Fruit fly (Drosophila melanogaster) Kc167 (cell line): Measurements from ENCODE around the gene IFT46.

Source experiments
- h ChIP-seq: fragments of >200 bp; optimal IDR thresholded peaks from 3 replicates; lab custom pipeline; 2018; ENCODE audit warnings: missing external identifiers
- insv ChIP-seq: fragments of >200 bp; optimal IDR thresholded peaks from 3 replicates; lab custom pipeline; 2018; ENCODE audit warnings: missing external identifiers
- psq ChIP-seq: fragments of >200 bp; optimal IDR thresholded peaks from 2 replicates; lab custom pipeline; 2017; ENCODE audit warnings: missing external identifiers
- ttk ChIP-seq: sonication (Bioruptor generic); optimal IDR thresholded peaks from 2 replicates; lab custom pipeline; 2017; ENCODE audit warnings: missing external identifiers

DNA sequence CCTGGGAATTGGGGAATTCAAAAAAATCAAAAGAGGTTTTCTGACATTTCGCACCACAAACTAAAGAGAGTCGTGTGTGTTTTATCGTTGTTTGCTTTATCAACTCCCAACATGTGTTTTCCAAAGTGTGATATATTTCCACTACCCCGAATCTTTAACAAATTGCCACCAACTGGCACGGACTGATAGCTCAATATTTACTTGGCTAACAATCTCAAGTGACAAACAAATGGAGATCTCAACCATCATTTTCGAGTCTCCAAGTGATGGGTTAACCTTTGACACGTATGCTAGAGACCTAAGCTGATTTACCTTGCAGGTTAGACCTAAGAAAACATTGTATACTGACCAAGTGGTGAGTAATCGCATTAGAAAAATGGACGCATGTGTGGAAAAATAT, 9.6 kb upstream of the IFT46 start:
- TF ChIP-seq h (lab: Kevin White, UChicago), result no peak
- TF ChIP-seq ttk (lab: Kevin White, UChicago), result no peak
- TF ChIP-seq insv (lab: Kevin White, UChicago), result no peak
- no peak for TF ChIP-seq psq (lab: Kevin White, UChicago)
